Fruit fly (Drosophila melanogaster): ENCODE results near the gene CG14088.
A peak's percentile ranks its signal among the peaks of the same experiment; 100 is the strongest.

The CG14088 gene

dm6 chr3L:19230801-19231547, 39.5 kb downstream of the CG14088 start:
- TF ChIP-seq CG13204 (GFP tag; optimal IDR thresholded peaks at IDR 0.05) (peak; percentile 53), fd96Ca (GFP tag; IDR thresholded peaks at IDR 0.05) (no peak), Ets98B (GFP tag; IDR thresholded peaks at IDR 0.05) (no peak), CG9948 (tag; optimal IDR thresholded peaks at IDR 0.05) (no peak), CG12605 (GFP tag; IDR thresholded peaks at IDR 0.05) (no peak), CG32121 (GFP tag; IDR thresholded peaks at IDR 0.05) (no peak), CG8159 (tag; optimal IDR thresholded peaks at IDR 0.05) (peak; percentile 42), Pif1B (GFP tag; optimal IDR thresholded peaks at IDR 0.05) (no peak), CG17806 (tag; optimal IDR thresholded peaks at IDR 0.05) (peak; percentile 4), CG34367 (tag; optimal IDR thresholded peaks at IDR 0.05) (no peak), EcR (GFP tag; optimal IDR thresholded peaks at IDR 0.05) (peak; percentile 59)

- TF ChIP-seq CG14655 (GFP tag; optimal IDR thresholded peaks at IDR 0.05): no peak
- TF ChIP-seq CG34367 (tag; optimal IDR thresholded peaks at IDR 0.05): no peak
- no peak for TF ChIP-seq CG13204 (GFP tag; optimal IDR thresholded peaks at IDR 0.05)
Measured at dm6 chr3L:19229491-19229890, 41.0 kb downstream of the CG14088 start.

dm6 chr3L:19228857-19229398, 41.5 kb downstream of the CG14088 start:
- TF ChIP-seq CG4496 (GFP tag; IDR thresholded peaks at IDR 0.05) (no peak), EcR (GFP tag; optimal IDR thresholded peaks at IDR 0.05) (no peak)

- no peak for TF ChIP-seq EcR (GFP tag; optimal IDR thresholded peaks at IDR 0.05)
- no peak for TF ChIP-seq CG10348 (GFP tag; IDR thresholded peaks at IDR 0.05)
- no peak for TF ChIP-seq Pif1A (GFP tag; optimal IDR thresholded peaks at IDR 0.05)
- no peak for TF ChIP-seq CG14655 (GFP tag; optimal IDR thresholded peaks at IDR 0.05)
- no peak for TF ChIP-seq CG34367 (tag; optimal IDR thresholded peaks at IDR 0.05)
- TF ChIP-seq gl (tag; optimal IDR thresholded peaks at IDR 0.05): no peak
- TF ChIP-seq CG9948 (tag; optimal IDR thresholded peaks at IDR 0.05): no peak
- no peak for TF ChIP-seq CG4496 (GFP tag; IDR thresholded peaks at IDR 0.05)
- TF ChIP-seq rn (GFP tag; IDR thresholded peaks at IDR 0.05): no peak
- no peak for TF ChIP-seq CG8301 (tag; optimal IDR thresholded peaks at IDR 0.05)
- TF ChIP-seq CG32121 (GFP tag; IDR thresholded peaks at IDR 0.05): no peak
- TF ChIP-seq Ets98B (GFP tag; IDR thresholded peaks at IDR 0.05): no peak
- TF ChIP-seq D1 (tag; optimal IDR thresholded peaks at IDR 0.05): no peak
- TF ChIP-seq Pif1B (GFP tag; optimal IDR thresholded peaks at IDR 0.05): no peak
- TF ChIP-seq Snoo (tag; optimal IDR thresholded peaks at IDR 0.05): no peak
- no peak for TF ChIP-seq CG15710 (tag; optimal IDR thresholded peaks at IDR 0.05)
- no peak for TF ChIP-seq fd96Ca (GFP tag; IDR thresholded peaks at IDR 0.05)
- TF ChIP-seq CG13204 (GFP tag; optimal IDR thresholded peaks at IDR 0.05): no peak
- no peak for TF ChIP-seq CG12605 (GFP tag; IDR thresholded peaks at IDR 0.05)
- TF ChIP-seq CG8159 (tag; optimal IDR thresholded peaks at IDR 0.05): no peak
Measured at dm6 chr3L:19228371-19228817, 42.0 kb downstream of the CG14088 start.

dm6 chr3L:19225687-19226086, 44.8 kb downstream of the CG14088 start:
- TF ChIP-seq CG14655 (GFP tag; optimal IDR thresholded peaks at IDR 0.05) (no peak), Ets98B (GFP tag; IDR thresholded peaks at IDR 0.05) (no peak), D1 (tag; optimal IDR thresholded peaks at IDR 0.05) (no peak), Pif1A (GFP tag; optimal IDR thresholded peaks at IDR 0.05) (no peak), gl (tag; optimal IDR thresholded peaks at IDR 0.05) (no peak), Snoo (tag; optimal IDR thresholded peaks at IDR 0.05) (no peak), CG12605 (GFP tag; IDR thresholded peaks at IDR 0.05) (no peak), CG15710 (tag; optimal IDR thresholded peaks at IDR 0.05) (no peak), CG17806 (tag; optimal IDR thresholded peaks at IDR 0.05) (no peak), CG32121 (GFP tag; IDR thresholded peaks at IDR 0.05) (no peak), rn (GFP tag; IDR thresholded peaks at IDR 0.05) (no peak)

- TF ChIP-seq Pif1A (GFP tag; optimal IDR thresholded peaks at IDR 0.05): no peak
Measured at dm6 chr3L:19221455-19221854, 49.0 kb downstream of the CG14088 start.
